Worm (Caenorhabditis elegans) whole organism, L2 larva: ENCODE results near the gene npp-20.
A peak's percentile ranks its signal among the peaks of the same experiment; 100 is the strongest.

ENCODE experiments used
- C34F6.9 ChIP-seq: fragments of 150-350 bp; optimal IDR thresholded peaks from 2 replicates; lab custom pipeline; 2014; ENCODE audit warnings: missing biosample characterization, missing genetic modification characterization
- R02D3.7 ChIP-seq: fragments of 150-350 bp; optimal IDR thresholded peaks from 2 replicates; lab custom pipeline; 2014; ENCODE audit warnings: missing biosample characterization, missing genetic modification characterization
- ZK546.5 ChIP-seq: sonication (generic microtip); optimal IDR thresholded peaks from 2 replicates; lab custom pipeline; 2017; ENCODE audit warnings: missing biosample characterization, missing genetic modification characterization
- ceh-16 ChIP-seq: fragments of 150-350 bp; optimal IDR thresholded peaks from 2 replicates; lab custom pipeline; 2014; ENCODE audit warnings: missing biosample characterization, missing genetic modification characterization
- dmd-4 ChIP-seq: sonication (generic microtip); optimal IDR thresholded peaks from 2 replicates; lab custom pipeline; 2017; ENCODE audit warnings: missing biosample characterization, missing genetic modification characterization
- elt-1 ChIP-seq: fragments of 150-350 bp; optimal IDR thresholded peaks from 2 replicates; lab custom pipeline; 2014; ENCODE audit warnings: missing biosample characterization, missing genetic modification characterization
- mab-5 ChIP-seq: fragments of 150-350 bp; optimal IDR thresholded peaks from 2 replicates; lab custom pipeline; 2014; ENCODE audit warnings: missing biosample characterization, missing genetic modification characterization
- nhr-10 ChIP-seq: sonication (generic microtip); optimal IDR thresholded peaks from 2 replicates; lab custom pipeline; 2017; ENCODE audit warnings: missing biosample characterization, missing genetic modification characterization
- nhr-12 ChIP-seq: fragments of 150-350 bp; optimal IDR thresholded peaks from 2 replicates; lab custom pipeline; 2014; ENCODE audit warnings: missing biosample characterization, missing genetic modification characterization
- nhr-25 ChIP-seq: fragments of 150-350 bp; sonication (generic microtip); optimal IDR thresholded peaks from 3 replicates; lab custom pipeline; 2014; ENCODE audit warnings: missing biosample characterization, missing genetic modification characterization
- peb-1 ChIP-seq: fragments of 150-350 bp; optimal IDR thresholded peaks from 2 replicates; lab custom pipeline; 2014; ENCODE audit warnings: missing biosample characterization, missing genetic modification characterization
- unc-39 ChIP-seq: fragments of 150-350 bp; optimal IDR thresholded peaks from 2 replicates; lab custom pipeline; 2014; ENCODE audit warnings: missing biosample characterization, missing genetic modification characterization
- zag-1 ChIP-seq: fragments of 150-350 bp; optimal IDR thresholded peaks from 2 replicates; lab custom pipeline; 2014; ENCODE audit warnings: missing biosample characterization, missing genetic modification characterization
- ztf-11 ChIP-seq: sonication (generic microtip); optimal IDR thresholded peaks from 2 replicates; lab custom pipeline; 2017; ENCODE audit warnings: missing biosample characterization, missing genetic modification characterization

DNA sequence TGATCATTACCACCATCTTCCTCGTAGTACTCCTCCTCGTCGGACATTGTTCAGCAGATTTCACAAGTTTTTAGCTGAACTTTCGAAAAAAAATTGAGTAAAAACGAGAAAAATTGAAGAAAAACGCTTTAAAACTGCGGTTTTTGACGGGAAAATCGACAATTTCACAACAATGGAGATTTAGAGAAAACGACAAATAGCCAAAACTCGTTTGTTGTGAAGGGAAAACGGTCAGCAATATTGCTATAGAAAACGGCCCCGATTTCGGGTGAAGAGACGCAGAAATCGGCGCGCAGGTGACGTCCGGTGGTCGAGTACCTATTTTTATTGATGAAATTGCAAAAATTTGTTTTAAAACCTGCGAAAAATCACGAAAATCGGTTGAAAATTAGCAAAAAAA, 49.9 kb downstream of the npp-20 start, which contains the start of gene clp-7:
- TF ChIP-seq mab-5 (tag; lab: Kevin White, UChicago) (no peak), dmd-4 (tag; lab: Kevin White, UChicago) (no peak), nhr-25 (peak; percentile 24), C34F6.9 (tag; lab: Kevin White, UChicago) (no peak), R02D3.7 (tag; lab: Kevin White, UChicago) (no peak), ceh-16 (tag; lab: Kevin White, UChicago) (no peak), ZK546.5 (tag; lab: Kevin White, UChicago) (no peak), elt-1 (tag; lab: Kevin White, UChicago) (no peak), zag-1 (no peak), ztf-11 (tag; lab: Kevin White, UChicago) (no peak), unc-39 (tag; lab: Kevin White, UChicago) (no peak), peb-1 (tag; lab: Kevin White, UChicago) (no peak), nhr-12 (tag; lab: Kevin White, UChicago) (no peak), nhr-10 (tag; lab: Kevin White, UChicago) (no peak)
